Worm (Caenorhabditis elegans) whole organism, L2 larva: ENCODE data around the gene egrh-2.

Experiments used
- ceh-82 ChIP-seq: fragments of 150-350 bp; optimal IDR thresholded peaks from 2 replicates; lab custom pipeline; 2014; ENCODE audit warnings: missing biosample characterization, missing genetic modification characterization
- mbf-1 ChIP-seq: sonication (generic microtip); optimal IDR thresholded peaks from 2 replicates; lab custom pipeline; 2017; ENCODE audit warnings: missing biosample characterization, missing genetic modification characterization
- nhr-10 ChIP-seq: sonication (generic microtip); optimal IDR thresholded peaks from 2 replicates; lab custom pipeline; 2017; ENCODE audit warnings: missing biosample characterization, missing genetic modification characterization
- nhr-77 ChIP-seq: fragments of 150-350 bp; optimal IDR thresholded peaks from 2 replicates; lab custom pipeline; 2014; ENCODE audit warnings: missing biosample characterization, missing genetic modification characterization
- skn-1 ChIP-seq: sonication (generic microtip); optimal IDR thresholded peaks from 2 replicates; lab custom pipeline; 2017; ENCODE audit warnings: missing biosample characterization, missing genetic modification characterization
- snpc-4 ChIP-seq: fragments of 150-350 bp; optimal IDR thresholded peaks from 2 replicates; lab custom pipeline; 2014; ENCODE audit warnings: missing biosample characterization, missing genetic modification characterization
- ztf-11 ChIP-seq: sonication (generic microtip); optimal IDR thresholded peaks from 2 replicates; lab custom pipeline; 2017; ENCODE audit warnings: missing biosample characterization, missing genetic modification characterization

- no peak for TF ChIP-seq ztf-11 (tag; lab: Kevin White, UChicago)
- TF ChIP-seq skn-1 (tag; lab: Kevin White, UChicago): no peak
- no peak for TF ChIP-seq nhr-10 (tag; lab: Kevin White, UChicago)
- TF ChIP-seq mbf-1 (tag; lab: Kevin White, UChicago): no peak
- TF ChIP-seq snpc-4 (tag; lab: Kevin White, UChicago): peak; percentile 92
- no peak for TF ChIP-seq nhr-77 (tag; lab: Kevin White, UChicago)
- no peak for TF ChIP-seq ceh-82 (tag; lab: Kevin White, UChicago)
Measured at ce11 chrIV:991181-991642, 960 bp upstream of the egrh-2 start.
